Worm (Caenorhabditis elegans): ENCODE measurements around the gene Y51H4A.13.

The Y51H4A.13 gene

DNA sequence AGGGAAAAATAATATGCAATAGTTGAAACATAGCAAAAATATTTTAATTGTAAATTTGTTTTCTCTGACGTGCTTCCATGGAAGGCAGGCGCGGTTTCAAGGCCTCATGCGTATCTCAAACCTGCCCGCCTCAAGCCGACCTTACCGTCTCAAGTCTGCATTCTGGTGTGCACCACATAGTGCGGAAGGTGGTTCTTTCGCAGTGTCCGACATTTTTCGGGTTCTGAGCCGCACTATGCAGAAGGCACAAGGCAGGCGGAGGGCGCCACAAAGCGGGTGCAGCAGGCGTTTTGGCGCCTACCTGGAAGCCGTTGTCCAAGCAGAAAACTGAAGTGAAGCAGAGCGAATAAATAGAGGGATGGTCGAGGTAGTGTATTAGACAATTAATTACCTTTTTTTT lies 23.7 kb downstream of the Y51H4A.13 start:
- no peak for TF ChIP-seq unc-62 (GFP tag; optimal IDR thresholded peaks at IDR 0.05)

DNA sequence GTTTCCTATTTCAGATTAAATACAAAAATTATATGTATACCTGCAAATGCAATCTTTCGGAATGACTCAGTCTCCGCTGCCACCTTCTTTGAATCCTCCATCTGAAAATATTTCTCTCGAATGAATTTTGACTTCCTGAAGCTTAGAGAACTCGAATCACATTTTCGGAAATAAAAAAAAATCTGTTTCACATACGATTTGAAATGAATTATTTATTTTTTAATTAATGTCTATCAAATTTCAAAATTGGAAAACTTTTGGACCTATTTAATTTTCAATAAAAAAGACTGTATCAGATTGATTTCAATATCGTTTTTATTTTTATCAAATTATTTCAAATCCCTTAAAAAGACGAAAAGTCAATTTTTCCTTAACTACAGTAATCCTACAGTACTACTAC lies 43.5 kb downstream of the Y51H4A.13 start, which contains the start of gene col-137:
col-137 (minus strand) TSS at position 101 of the 400 bp plus-strand sequence.
- TF ChIP-seq unc-62 (GFP tag; optimal IDR thresholded peaks at IDR 0.05): no peak

DNA sequence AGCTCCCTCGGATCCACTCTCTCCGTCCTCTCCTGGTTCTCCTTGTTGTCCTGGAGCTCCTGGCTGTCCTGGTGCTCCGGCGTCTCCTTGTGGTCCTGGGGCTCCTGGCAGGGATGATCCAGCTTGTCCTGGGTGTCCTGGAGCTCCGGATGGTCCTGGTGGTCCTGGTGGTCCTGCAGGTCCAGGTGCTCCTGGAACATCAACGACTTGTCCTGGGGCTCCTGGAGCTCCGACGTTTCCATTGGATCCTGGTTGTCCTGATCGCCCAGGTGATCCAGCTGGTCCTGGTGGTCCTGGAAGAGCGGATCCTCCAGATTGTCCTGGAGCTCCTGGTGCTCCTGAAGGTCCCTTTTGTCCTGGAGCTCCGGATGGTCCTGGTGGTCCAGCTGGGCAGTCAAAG lies 44.6 kb downstream of the Y51H4A.13 start:
- no peak for TF ChIP-seq unc-62 (GFP tag; optimal IDR thresholded peaks at IDR 0.05)

Data from whole organism, dauer.